Worm (Caenorhabditis elegans) whole organism, young adult: ENCODE results near the gene daf-41.

Source experiments
- F49E8.2 ChIP-seq: sonication (generic microtip); optimal IDR thresholded peaks from 3 replicates; lab custom pipeline; 2017; ENCODE audit warnings: missing genetic modification characterization, mild to moderate bottlenecking, missing compliant biosample characterization, antibody characterized with exemption, moderate library complexity; ENCODE audit not compliant: insufficient read depth
- F57A8.1 ChIP-seq: fragments of 200-800 bp; sonication (Bioruptor generic); optimal IDR thresholded peaks from 2 replicates; lab custom pipeline; 2018; ENCODE audit warnings: mild to moderate bottlenecking, missing genetic modification characterization, moderate library complexity, missing compliant biosample characterization
- Y67H2A.10 ChIP-seq: fragments of 200-800 bp; sonication (Bioruptor generic); conservative IDR thresholded peaks from 2 replicates; pipeline ENCODE4 v1.3.6; 2022; ENCODE audit warnings: missing genetic modification reagents, missing genetic modification characterization, missing compliant biosample characterization
- lag-1 ChIP-seq: fragments of 200-800 bp; sonication (Bioruptor generic); IDR thresholded peaks from 2 replicates; pipeline ENCODE4 v1.3.6; 2022; ENCODE audit warnings: missing genetic modification reagents, missing genetic modification characterization, missing compliant biosample characterization

DNA sequence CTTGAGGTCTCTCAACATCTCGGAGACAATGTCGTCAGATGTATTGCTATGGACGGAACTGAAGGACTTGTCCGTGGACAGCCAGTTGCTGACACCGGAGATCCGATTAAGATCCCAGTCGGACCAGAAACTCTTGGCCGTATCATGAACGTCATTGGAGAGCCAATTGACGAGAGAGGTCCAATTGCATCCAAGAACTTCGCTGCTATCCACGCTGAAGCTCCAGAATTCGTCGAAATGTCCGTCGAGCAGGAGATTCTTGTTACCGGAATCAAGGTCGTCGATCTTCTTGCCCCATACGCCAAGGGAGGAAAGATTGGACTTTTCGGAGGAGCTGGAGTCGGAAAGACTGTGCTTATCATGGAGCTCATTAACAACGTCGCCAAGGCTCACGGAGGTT is 45.7 kb downstream of the daf-41 start:
- TF ChIP-seq F57A8.1 (GFP tag; lab: Kevin White, UChicago): no peak
- TF ChIP-seq F49E8.2: no peak
- no peak for TF ChIP-seq Y67H2A.10 (GFP tag; lab: Robert Waterston, UW)
- TF ChIP-seq lag-1 (GFP tag; lab: Robert Waterston, UW): no peak
